Fruit fly (Drosophila melanogaster): ENCODE results near the gene CG3987.

The CG3987 gene

DNA sequence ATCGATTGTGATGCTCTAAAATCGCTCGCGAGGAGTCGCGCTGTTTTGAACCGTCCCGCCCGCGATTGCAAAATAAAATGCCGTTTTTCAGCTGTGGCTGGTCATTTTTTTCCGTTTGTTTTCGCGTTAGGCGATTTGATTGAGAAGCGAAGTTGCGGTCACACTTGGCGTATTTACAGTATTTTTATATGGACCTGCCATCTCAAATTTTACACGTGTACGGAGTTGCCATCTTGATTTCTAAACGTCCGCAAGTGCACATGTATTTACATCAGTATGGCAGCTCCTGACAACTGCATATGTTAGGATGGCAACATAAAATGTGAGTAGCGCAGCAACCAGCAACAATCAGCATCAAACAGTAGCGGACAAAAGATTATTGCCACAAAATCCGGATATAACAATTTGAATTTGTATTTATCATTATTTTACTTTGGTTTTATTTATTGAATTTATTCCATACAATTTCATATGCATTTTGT is 44.2 kb upstream of the CG3987 start, which contains the start of gene CG6966 (continued):
- TF ChIP-seq CG15514 (GFP tag; optimal IDR thresholded peaks at IDR 0.05) (peak; percentile 94), CG10462 (GFP tag; optimal IDR thresholded peaks at IDR 0.05) (peak; percentile 82), CG13775 (GFP tag; optimal IDR thresholded peaks at IDR 0.05) (peak; percentile 96), CG5245 (GFP tag; optimal IDR thresholded peaks at IDR 0.05) (peak; percentile 81), ken (GFP tag; IDR thresholded peaks at IDR 0.05) (no peak), dm (GFP tag; optimal IDR thresholded peaks at IDR 0.05) (peak; percentile 95), CG17359 (tag; optimal IDR thresholded peaks at IDR 0.05) (peak; percentile 92), CG30431 (GFP tag; optimal IDR thresholded peaks at IDR 0.05) (peak; percentile 96), exex (tag; optimal IDR thresholded peaks at IDR 0.05) (peak; percentile 70), Sry-β (GFP tag; optimal IDR thresholded peaks at IDR 0.05) (peak; percentile 55), otp (GFP tag; IDR thresholded peaks at IDR 0.05) (no peak), CG12236 (GFP tag; optimal IDR thresholded peaks at IDR 0.05) (peak; percentile 93), CG6272 (GFP tag; IDR thresholded peaks at IDR 0.05) (peak; percentile 83), CG2129 (GFP tag; IDR thresholded peaks at IDR 0.05; ENCODE audit: partially characterized antibody) (no peak), br (optimal IDR thresholded peaks at IDR 0.05) (no peak), bsh (GFP tag; optimal IDR thresholded peaks at IDR 0.05) (peak in 1 of 2 experiments; percentile 93), lola (GFP tag; optimal IDR thresholded peaks at IDR 0.05) (peak in 1 of 3 experiments; percentile 65), hkb (optimal IDR thresholded peaks at IDR 0.05) (peak; percentile 17), hkb (GFP tag; IDR thresholded peaks at IDR 0.05) (no peak), CG11247 (GFP tag; IDR thresholded peaks at IDR 0.05) (no peak), ham (GFP tag; IDR thresholded peaks at IDR 0.05) (no peak), btn (GFP tag; optimal IDR thresholded peaks at IDR 0.05) (peak; percentile 84), pzg (GFP tag; optimal IDR thresholded peaks at IDR 0.05) (peak; percentile 99), CG1602 (GFP tag; optimal IDR thresholded peaks at IDR 0.05) (peak; percentile 92), Ptx1 (GFP tag; IDR thresholded peaks at IDR 0.05) (no peak), Sox102F (GFP tag; optimal IDR thresholded peaks at IDR 0.05) (peak; percentile 88), usp (GFP tag; optimal IDR thresholded peaks at IDR 0.05) (no peak), ERR (GFP tag; optimal IDR thresholded peaks at IDR 0.05) (peak; percentile 85), dpn (GFP tag; optimal IDR thresholded peaks at IDR 0.05) (peak; percentile 94 to 97), CG18011 (GFP tag; optimal IDR thresholded peaks at IDR 0.05) (peak; percentile 100), CG18764 (GFP tag; optimal IDR thresholded peaks at IDR 0.05) (peak; percentile 93), peb (GFP tag; IDR thresholded peaks at IDR 0.05) (no peak), CG8290 (GFP tag; optimal IDR thresholded peaks at IDR 0.05) (peak; percentile 93), CG8290 (tag; optimal IDR thresholded peaks at IDR 0.05) (peak; percentile 80 to 99), lmd (GFP tag; IDR thresholded peaks at IDR 0.05) (no peak), Dp (GFP tag; optimal IDR thresholded peaks at IDR 0.05) (peak; percentile 97), CG11723 (GFP tag; optimal IDR thresholded peaks at IDR 0.05) (peak; percentile 88), CG2678 (tag; optimal IDR thresholded peaks at IDR 0.05) (peak; percentile 80), CG18599 (GFP tag; optimal IDR thresholded peaks at IDR 0.05) (peak; percentile 95), zfh1 (GFP tag; IDR thresholded peaks at IDR 0.05) (no peak), CG17385 (GFP tag; optimal IDR thresholded peaks at IDR 0.05) (peak; percentile 91), CG13296 (GFP tag; optimal IDR thresholded peaks at IDR 0.05) (peak; percentile 87), tup (GFP tag; optimal IDR thresholded peaks at IDR 0.05) (peak; percentile 88), Pdp1 (GFP tag; optimal IDR thresholded peaks at IDR 0.05) (peak; percentile 89 to 93), schlank (tag; optimal IDR thresholded peaks at IDR 0.05) (peak; percentile 97), CG9797 (GFP tag; optimal IDR thresholded peaks at IDR 0.05) (peak; percentile 99), jing (GFP tag; optimal IDR thresholded peaks at IDR 0.05) (peak; percentile 91), Fer2 (tag; optimal IDR thresholded peaks at IDR 0.05) (peak; percentile 92), az2 (GFP tag; optimal IDR thresholded peaks at IDR 0.05) (peak; percentile 93), CG31388 (GFP tag; optimal IDR thresholded peaks at IDR 0.05) (peak; percentile 85), insv (GFP tag; optimal IDR thresholded peaks at IDR 0.05) (peak in 1 of 2 experiments; percentile 88)

All from whole organism, embryonic.